Worm (Caenorhabditis elegans): Measurements from ENCODE around the gene mig-38.

The mig-38 gene

DNA sequence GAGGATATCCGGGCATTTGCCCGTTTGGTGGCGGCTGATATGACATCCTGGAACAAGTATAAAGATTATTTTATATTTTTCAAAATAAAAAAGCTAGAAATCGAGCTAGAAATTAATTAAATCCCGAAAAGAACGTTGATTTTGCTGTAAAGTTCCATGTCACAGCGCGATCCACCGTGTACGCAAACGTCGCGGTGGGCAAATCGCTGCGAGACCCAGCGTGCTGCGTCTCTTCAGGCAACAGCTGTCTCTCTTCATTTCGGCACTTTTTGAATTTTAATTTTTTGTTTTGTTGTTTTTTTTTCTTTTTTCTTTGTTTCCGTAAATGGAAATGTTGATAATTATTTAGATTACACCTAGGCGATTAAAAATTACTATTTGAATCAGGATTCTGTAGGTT is 27.9 kb upstream of the mig-38 start, which contains the start of gene sec-24.1 (continued):
- TF ChIP-seq Y48G9A.11 (GFP tag; IDR thresholded peaks at IDR 0.05) (no peak), R02D3.7 (tag; optimal IDR thresholded peaks at IDR 0.05) (no peak), rbr-2 (tag; optimal IDR thresholded peaks at IDR 0.05) (peak; percentile 82), nhr-25 (tag; optimal IDR thresholded peaks at IDR 0.05; ENCODE audit: borderline replicate concordance, insufficient read depth) (peak; percentile 50), dpl-1 (GFP tag; optimal IDR thresholded peaks at IDR 0.05) (peak; percentile 95), nhr-6 (tag; optimal IDR thresholded peaks at IDR 0.05) (peak; percentile 90), Y105C5A.15 (GFP tag; IDR thresholded peaks at IDR 0.05) (no peak), ama-1 (optimal IDR thresholded peaks at IDR 0.05) (no peak), aha-1 (tag) (peak; percentile 67), arid-1 (GFP tag; conservative IDR thresholded peaks at IDR 0.05) (peak; percentile 77), hmg-1.1 (GFP tag; IDR thresholded peaks at IDR 0.05) (peak; percentile 92), saeg-2 (GFP tag; IDR thresholded peaks at IDR 0.05) (0 out of 2 replicates have a peak, but pooled peaks have one; percentile 44), daf-19 (GFP tag; conservative IDR thresholded peaks at IDR 0.05) (no peak), ces-1 (GFP tag; optimal IDR thresholded peaks at IDR 0.05) (no peak), vab-7 (GFP tag; IDR thresholded peaks at IDR 0.05) (no peak), F37D6.2 (tag; optimal IDR thresholded peaks at IDR 0.05) (peak; percentile 35), zfp-2 (tag; optimal IDR thresholded peaks at IDR 0.05) (peak; percentile 7), fos-1 (tag; optimal IDR thresholded peaks at IDR 0.05) (no peak), lir-3 (tag; optimal IDR thresholded peaks at IDR 0.05) (no peak), lin-38 (GFP tag; IDR thresholded peaks at IDR 0.05) (peak; percentile 80), lin-13 (GFP tag; optimal IDR thresholded peaks at IDR 0.05) (peak; percentile 52), spr-3 (GFP tag; optimal IDR thresholded peaks at IDR 0.05) (peak; percentile 28), mxl-2 (GFP tag; conservative IDR thresholded peaks at IDR 0.05) (no peak), aly-2 (tag; optimal IDR thresholded peaks at IDR 0.05) (no peak), mdl-1 (tag; optimal IDR thresholded peaks at IDR 0.05) (peak; percentile 25 to 40), Y75B8A.6 (GFP tag; IDR thresholded peaks at IDR 0.05) (no peak), F26F4.8 (GFP tag; conservative IDR thresholded peaks at IDR 0.05) (no peak), nhr-10 (tag; optimal IDR thresholded peaks at IDR 0.05) (peak; percentile 44), F10B5.3 (tag; optimal IDR thresholded peaks at IDR 0.05) (peak; percentile 41), ZK546.5 (tag; optimal IDR thresholded peaks at IDR 0.05) (peak in 1 of 2 experiments; percentile 18), sdz-12 (GFP tag; optimal IDR thresholded peaks at IDR 0.05) (no peak), unc-39 (tag; optimal IDR thresholded peaks at IDR 0.05) (no peak), hlh-30 (tag; optimal IDR thresholded peaks at IDR 0.05; ENCODE audit: insufficient read depth) (peak; percentile 89), daf-8 (GFP tag; IDR thresholded peaks at IDR 0.05) (no peak), pha-4 (GFP tag; IDR thresholded peaks at IDR 0.05) (peak; percentile 84), pha-4 (tag; optimal IDR thresholded peaks at IDR 0.05) (no peak), hif-1 (tag; optimal IDR thresholded peaks at IDR 0.05) (peak in 1 of 2 experiments; percentile 69), hlh-11 (tag; optimal IDR thresholded peaks at IDR 0.05) (peak; percentile 96), ceh-28 (tag; optimal IDR thresholded peaks at IDR 0.05) (no peak), snpc-4 (tag; optimal IDR thresholded peaks at IDR 0.05) (no peak), mes-2 (tag; optimal IDR thresholded peaks at IDR 0.05; ENCODE audit: poor library complexity, severe bottlenecking) (peak; percentile 93), Y5F2A.4 (GFP tag; optimal IDR thresholded peaks at IDR 0.05) (no peak), cey-2 (tag; optimal IDR thresholded peaks at IDR 0.05; ENCODE audit: borderline replicate concordance, insufficient read depth) (no peak), mdt-29 (GFP tag; IDR thresholded peaks at IDR 0.05) (peak; percentile 50; the same call in 1 of the 2 replicates), mep-1 (tag; optimal IDR thresholded peaks at IDR 0.05) (peak; percentile 92), zag-1 (tag; optimal IDR thresholded peaks at IDR 0.05) (peak; percentile 5), F49E8.2 (tag; optimal IDR thresholded peaks at IDR 0.05; ENCODE audit: borderline replicate concordance) (no peak), zip-2 (tag; optimal IDR thresholded peaks at IDR 0.05) (peak; percentile 54), ceh-82 (tag; optimal IDR thresholded peaks at IDR 0.05) (no peak), ctbp-1 (GFP tag; IDR thresholded peaks at IDR 0.05) (peak; percentile 71), madf-5 (GFP tag; IDR thresholded peaks at IDR 0.05) (no peak), F44E2.7 (GFP tag; IDR thresholded peaks at IDR 0.05) (no peak)
